Worm (Caenorhabditis elegans) whole organism, L3 larva: ENCODE measurements around the gene inf-1.

Experiments
- R02D3.7 ChIP-seq: fragments of 150-350 bp; optimal IDR thresholded peaks from 2 replicates; lab custom pipeline; 2014; ENCODE audit warnings: missing biosample characterization, missing genetic modification characterization
- ZK546.5 ChIP-seq: sonication (generic microtip); optimal IDR thresholded peaks from 2 replicates; lab custom pipeline; 2017; ENCODE audit warnings: missing biosample characterization, missing genetic modification characterization
- aly-2 ChIP-seq: fragments of 150-350 bp; optimal IDR thresholded peaks from 2 replicates; lab custom pipeline; 2014; ENCODE audit warnings: missing biosample characterization, missing genetic modification characterization
- ama-1 ChIP-seq: fragments of 150-350 bp; optimal IDR thresholded peaks from 2 replicates; lab custom pipeline; 2018
- ceh-16 ChIP-seq: sonication (generic microtip); optimal IDR thresholded peaks from 2 replicates; lab custom pipeline; 2017; ENCODE audit warnings: missing biosample characterization, missing genetic modification characterization
- ceh-28 ChIP-seq: fragments of 150-350 bp; optimal IDR thresholded peaks from 2 replicates; lab custom pipeline; 2014; ENCODE audit warnings: missing biosample characterization, missing genetic modification reagents, missing genetic modification characterization
- ceh-82 ChIP-seq: fragments of 150-350 bp; optimal IDR thresholded peaks from 2 replicates; lab custom pipeline; 2014; ENCODE audit warnings: missing biosample characterization, missing genetic modification characterization
- ceh-9 ChIP-seq: sonication (generic microtip); optimal IDR thresholded peaks from 2 replicates; lab custom pipeline; 2018; ENCODE audit warnings: missing biosample characterization, missing genetic modification characterization
- daf-12 ChIP-seq: fragments of 150-350 bp; optimal IDR thresholded peaks from 2 replicates; lab custom pipeline; 2014; ENCODE audit warnings: missing biosample characterization, missing genetic modification reagents, missing genetic modification characterization
- egl-27 ChIP-seq: sonication (generic microtip); optimal IDR thresholded peaks from 4 replicates; lab custom pipeline; 2017; ENCODE audit warnings: missing biosample characterization, missing genetic modification reagents, missing genetic modification characterization
- egl-5 ChIP-seq: fragments of 150-350 bp; optimal IDR thresholded peaks from 2 replicates; lab custom pipeline; 2017; ENCODE audit warnings: missing biosample characterization, missing genetic modification reagents, missing genetic modification characterization, inconsistent platforms
- elt-1 ChIP-seq: fragments of 150-350 bp; optimal IDR thresholded peaks from 2 replicates; lab custom pipeline; 2014; ENCODE audit warnings: missing biosample characterization, missing genetic modification characterization
- elt-2 ChIP-seq: sonication (generic microtip); optimal IDR thresholded peaks from 2 replicates; lab custom pipeline; 2016; ENCODE audit warnings: missing genetic modification reagents, mild to moderate bottlenecking, missing genetic modification characterization, missing compliant biosample characterization
- elt-3 ChIP-seq, 3 experiments: fragments of 150-350 bp in 1 of 3; sonication (generic microtip) in 2 of 3; optimal IDR thresholded peaks; 2 replicates in 2 of 3; 4 replicates in 1 of 3; lab custom pipeline; 2014 to 2017; ENCODE audit warnings: missing biosample characterization in 3 of 3, missing genetic modification characterization in 3 of 3
- eor-1 ChIP-seq, 2 experiments: fragments of 150-350 bp; optimal IDR thresholded peaks; 2 replicates each; lab custom pipeline; 2014 to 2018; ENCODE audit warnings: missing biosample characterization in 2 of 2, missing genetic modification characterization in 2 of 2
- fkh-10 ChIP-seq: sonication (generic microtip); optimal IDR thresholded peaks from 2 replicates; lab custom pipeline; 2017; ENCODE audit warnings: missing biosample characterization, missing genetic modification reagents, missing genetic modification characterization
- fkh-2 ChIP-seq: fragments of 150-350 bp; optimal IDR thresholded peaks from 2 replicates; lab custom pipeline; 2014; ENCODE audit warnings: missing biosample characterization, missing genetic modification reagents, missing genetic modification characterization
- fos-1 ChIP-seq: fragments of 150-350 bp; optimal IDR thresholded peaks from 2 replicates; lab custom pipeline; 2014; ENCODE audit warnings: missing biosample characterization, missing genetic modification characterization
- hmg-11 ChIP-seq: sonication (generic microtip); optimal IDR thresholded peaks from 2 replicates; lab custom pipeline; 2016; ENCODE audit warnings: missing genetic modification characterization, missing compliant biosample characterization
- jun-1 ChIP-seq: fragments of 150-350 bp; optimal IDR thresholded peaks from 2 replicates; lab custom pipeline; 2014; ENCODE audit warnings: missing biosample characterization, missing genetic modification reagents, missing genetic modification characterization
- lin-15B ChIP-seq: fragments of 150-350 bp; optimal IDR thresholded peaks from 2 replicates; lab custom pipeline; 2014; ENCODE audit warnings: missing biosample characterization, missing genetic modification characterization
- lin-39 ChIP-seq: fragments of 150-350 bp; optimal IDR thresholded peaks from 2 replicates; lab custom pipeline; 2018; ENCODE audit warnings: missing biosample characterization, missing genetic modification reagents, missing genetic modification characterization
- lsy-12 ChIP-seq: sonication (generic microtip); optimal IDR thresholded peaks from 2 replicates; lab custom pipeline; 2016; ENCODE audit warnings: mild to moderate bottlenecking, missing genetic modification characterization, missing compliant biosample characterization
- mdl-1 ChIP-seq: fragments of 150-350 bp; optimal IDR thresholded peaks from 2 replicates; lab custom pipeline; 2014; ENCODE audit warnings: missing biosample characterization, missing genetic modification characterization
- mml-1 ChIP-seq: fragments of 150-350 bp; sonication (generic microtip); optimal IDR thresholded peaks from 3 replicates; lab custom pipeline; 2014; ENCODE audit warnings: missing biosample characterization, missing genetic modification characterization
- nfya-1 ChIP-seq: sonication (generic microtip); optimal IDR thresholded peaks from 2 replicates; lab custom pipeline; 2017; ENCODE audit warnings: missing genetic modification characterization, mild to moderate bottlenecking, missing compliant biosample characterization, antibody characterized with exemption, moderate library complexity; ENCODE audit not compliant: insufficient read depth
- nhr-11 ChIP-seq: fragments of 150-350 bp; optimal IDR thresholded peaks from 2 replicates; lab custom pipeline; 2014; ENCODE audit warnings: missing biosample characterization, missing genetic modification characterization
- nhr-12 ChIP-seq: fragments of 150-350 bp; optimal IDR thresholded peaks from 2 replicates; lab custom pipeline; 2014; ENCODE audit warnings: missing biosample characterization, missing genetic modification characterization
- nhr-23 ChIP-seq: fragments of 150-350 bp; optimal IDR thresholded peaks from 2 replicates; lab custom pipeline; 2014; ENCODE audit warnings: missing biosample characterization, missing genetic modification reagents, missing genetic modification characterization
- nhr-237 ChIP-seq: fragments of 150-350 bp; optimal IDR thresholded peaks from 2 replicates; lab custom pipeline; 2014; ENCODE audit warnings: missing biosample characterization, missing genetic modification characterization
- nhr-25 ChIP-seq: sonication (generic microtip); optimal IDR thresholded peaks from 2 replicates; lab custom pipeline; 2017; ENCODE audit warnings: missing biosample characterization, missing genetic modification characterization
- nhr-28 ChIP-seq: fragments of 150-350 bp; optimal IDR thresholded peaks from 2 replicates; lab custom pipeline; 2014; ENCODE audit warnings: missing biosample characterization, missing genetic modification characterization
- nhr-43 ChIP-seq: sonication (generic microtip); optimal IDR thresholded peaks from 2 replicates; lab custom pipeline; 2016; ENCODE audit warnings: mild to moderate bottlenecking, missing genetic modification characterization, missing compliant biosample characterization; ENCODE audit not compliant: poor library complexity, severe bottlenecking
- nhr-67 ChIP-seq: fragments of 150-350 bp; optimal IDR thresholded peaks from 2 replicates; lab custom pipeline; 2014; ENCODE audit warnings: missing biosample characterization, missing genetic modification characterization
- nhr-76 ChIP-seq: fragments of 150-350 bp; sonication (generic microtip); optimal IDR thresholded peaks from 5 replicates; lab custom pipeline; 2014; ENCODE audit warnings: missing biosample characterization, missing genetic modification characterization
- nhr-77 ChIP-seq: fragments of 150-350 bp; optimal IDR thresholded peaks from 2 replicates; lab custom pipeline; 2014; ENCODE audit warnings: missing biosample characterization, missing genetic modification characterization
- pha-4 ChIP-seq: fragments of 150-350 bp; optimal IDR thresholded peaks from 2 replicates; lab custom pipeline; 2014; ENCODE audit warnings: missing biosample characterization, missing genetic modification reagents, missing genetic modification characterization
- pqm-1 ChIP-seq: fragments of 150-350 bp; optimal IDR thresholded peaks from 2 replicates; lab custom pipeline; 2017; ENCODE audit warnings: missing biosample characterization, missing genetic modification characterization, inconsistent platforms
- sea-2 ChIP-seq: fragments of 150-350 bp; sonication (generic microtip); optimal IDR thresholded peaks from 4 replicates; lab custom pipeline; 2014; ENCODE audit warnings: missing biosample characterization, missing genetic modification reagents, missing genetic modification characterization
- skn-1 ChIP-seq: fragments of 150-350 bp; optimal IDR thresholded peaks from 2 replicates; lab custom pipeline; 2014; ENCODE audit warnings: missing biosample characterization, missing genetic modification characterization
- snpc-4 ChIP-seq: fragments of 150-350 bp; optimal IDR thresholded peaks from 2 replicates; lab custom pipeline; 2014; ENCODE audit warnings: missing biosample characterization, missing genetic modification characterization
- tbx-2 ChIP-seq: sonication (generic microtip); optimal IDR thresholded peaks from 2 replicates; lab custom pipeline; 2016; ENCODE audit warnings: mild to moderate bottlenecking, missing genetic modification characterization, missing compliant biosample characterization
- unc-39 ChIP-seq: sonication (generic microtip); optimal IDR thresholded peaks from 4 replicates; lab custom pipeline; 2017; ENCODE audit warnings: missing biosample characterization, missing genetic modification characterization
- unc-62 ChIP-seq: fragments of 150-350 bp; sonication (generic microtip); optimal IDR thresholded peaks from 4 replicates; lab custom pipeline; 2014; ENCODE audit warnings: missing biosample characterization, missing genetic modification reagents, missing genetic modification characterization
- zag-1 ChIP-seq: fragments of 150-350 bp; optimal IDR thresholded peaks from 2 replicates; lab custom pipeline; 2014; ENCODE audit warnings: missing biosample characterization, missing genetic modification characterization
- ztf-11 ChIP-seq: fragments of 150-350 bp; optimal IDR thresholded peaks from 2 replicates; lab custom pipeline; 2014; ENCODE audit warnings: missing biosample characterization, missing genetic modification characterization
- ztf-4 ChIP-seq: fragments of 150-350 bp; optimal IDR thresholded peaks from 2 replicates; lab custom pipeline; 2014; ENCODE audit warnings: missing biosample characterization, missing genetic modification characterization

inf-1 gene

ce11 chrIII:6969781-6970342 is 39.9 kb downstream of the inf-1 start:
- TF ChIP-seq ama-1 (peak; percentile 89), elt-2 (tag; lab: Kevin White, UChicago) (peak; percentile 9), fos-1 (tag; lab: Kevin White, UChicago) (no peak)

DNA sequence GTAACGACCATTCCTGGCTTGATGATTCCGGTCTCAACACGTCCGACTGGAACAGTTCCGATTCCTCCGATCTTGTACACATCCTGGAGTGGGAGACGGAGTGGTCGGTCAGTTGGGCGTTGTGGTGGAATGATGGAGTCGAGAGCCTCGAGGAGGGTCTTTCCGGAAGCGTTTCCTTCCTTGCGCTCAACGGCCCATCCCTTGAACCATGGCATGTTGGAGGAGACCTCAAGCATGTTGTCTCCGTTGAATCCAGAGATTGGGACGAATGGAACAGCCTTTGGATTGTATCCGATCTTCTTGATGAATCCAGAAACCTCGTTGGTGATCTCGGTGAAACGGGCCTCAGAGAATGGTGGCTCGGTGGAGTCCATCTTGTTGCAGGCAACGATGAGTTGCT is 40.8 kb downstream of the inf-1 start:
- TF ChIP-seq ztf-4, result no peak
- no peak for TF ChIP-seq ztf-11
- no peak for TF ChIP-seq nhr-28 (tag; lab: Kevin White, UChicago)
- no peak for TF ChIP-seq lsy-12 (tag; lab: Kevin White, UChicago)
- TF ChIP-seq elt-1 (tag; lab: Kevin White, UChicago), result no peak
- no peak for TF ChIP-seq nhr-237
- no peak for TF ChIP-seq nhr-67 (tag; lab: Kevin White, UChicago)
- no peak for TF ChIP-seq fos-1 (tag; lab: Kevin White, UChicago)
- no peak for TF ChIP-seq nhr-11 (tag; lab: Kevin White, UChicago)
- TF ChIP-seq elt-3 (tag; optimal IDR thresholded peaks at IDR 0.05; lab: Kevin White, UChicago), result no peak
- no peak for TF ChIP-seq egl-27
- TF ChIP-seq nhr-76 (tag; lab: Kevin White, UChicago), result no peak

- TF ChIP-seq daf-12 (tag; lab: Kevin White, UChicago) (no peak), nhr-11 (tag; lab: Kevin White, UChicago) (peak; percentile 88), lsy-12 (tag; lab: Kevin White, UChicago) (peak; percentile 95), mdl-1 (peak; percentile 21), jun-1 (peak; percentile 93), egl-5 (tag; lab: Kevin White, UChicago) (peak; percentile 99), sea-2 (GFP tag; lab: Kevin White, UChicago) (no peak), ceh-82 (peak; percentile 72), unc-39 (tag; lab: Kevin White, UChicago) (no peak), ZK546.5 (tag; lab: Kevin White, UChicago) (peak; percentile 97), lin-15B (tag; lab: Kevin White, UChicago) (peak; percentile 99), skn-1 (tag; lab: Kevin White, UChicago) (peak; percentile 94), ceh-9 (no peak), egl-27 (peak; percentile 36), nhr-43 (tag; lab: Kevin White, UChicago) (peak; percentile 86), nhr-237 (no peak), fkh-2 (tag; lab: Kevin White, UChicago) (no peak), nhr-28 (tag; lab: Kevin White, UChicago) (no peak), ztf-11 (no peak), unc-62 (peak; percentile 47), ceh-16 (tag; lab: Kevin White, UChicago) (peak; percentile 59), pha-4 (tag; lab: Kevin White, UChicago) (peak; percentile 100), nfya-1 (tag; lab: Kevin White, UChicago) (peak; percentile 99), zag-1 (no peak), eor-1 (tag; optimal IDR thresholded peaks at IDR 0.05; lab: Kevin White, UChicago) (no peak), tbx-2 (tag; lab: Kevin White, UChicago) (peak; percentile 71), nhr-77 (tag; lab: Kevin White, UChicago) (peak; percentile 19), snpc-4 (tag; lab: Kevin White, UChicago) (peak; percentile 91), R02D3.7 (tag; lab: Kevin White, UChicago) (peak; percentile 94), ceh-28 (tag; lab: Kevin White, UChicago) (peak; percentile 77), elt-3 (tag; optimal IDR thresholded peaks at IDR 0.05; lab: Kevin White, UChicago) (peak in 1 of 3 experiments; percentile 65), fkh-10 (peak; percentile 90), mml-1 (tag; lab: Kevin White, UChicago) (no peak), elt-1 (tag; lab: Kevin White, UChicago) (peak; percentile 70), ztf-4 (peak; percentile 60), nhr-23 (tag; lab: Kevin White, UChicago) (peak; percentile 99), lin-39 (tag; lab: Kevin White, UChicago) (peak; percentile 98), pqm-1 (tag; lab: Kevin White, UChicago) (peak; percentile 96), nhr-76 (tag; lab: Kevin White, UChicago) (peak; percentile 41), hmg-11 (tag; lab: Kevin White, UChicago) (peak; percentile 85), aly-2 (tag; lab: Kevin White, UChicago) (peak; percentile 59), nhr-25 (tag; lab: Kevin White, UChicago) (peak; percentile 98), elt-2 (tag; lab: Kevin White, UChicago) (peak; percentile 82), nhr-12 (tag; lab: Kevin White, UChicago) (no peak), ama-1 (peak; percentile 79), nhr-67 (tag; lab: Kevin White, UChicago) (no peak), fos-1 (tag; lab: Kevin White, UChicago) (peak; percentile 51)
- TF ChIP-seq, all 47 proteins: peak for 34
These were observed 41.8 kb downstream of the inf-1 start, which contains the start of the genes eef-1A.1 and rfc-4 for ce11 chrIII:6971662-6972284. Gene eef-1A.1, minus strand, starts transcription at chrIII:6971712. Gene rfc-4, plus strand, starts transcription at chrIII:6972253.
